Worm (Caenorhabditis elegans) whole organism, late embryonic: Measurements from ENCODE around the gene nsph-4.3.
A peak's percentile ranks its signal among the peaks of the same experiment; 100 is the strongest.

Experiments used
- K02D7.2 ChIP-seq: sonication (generic microtip); optimal IDR thresholded peaks from 2 replicates; lab custom pipeline; 2017; ENCODE audit warnings: mild to moderate bottlenecking, missing genetic modification characterization, missing compliant biosample characterization
- Y22D7AL.16 ChIP-seq: sonication (generic microtip); optimal IDR thresholded peaks from 2 replicates; lab custom pipeline; 2016; ENCODE audit warnings: missing genetic modification characterization, missing compliant biosample characterization
- ama-1 ChIP-seq: fragments of 150-350 bp; optimal IDR thresholded peaks from 2 replicates; lab custom pipeline; 2014
- ceh-18 ChIP-seq: sonication (generic microtip); optimal IDR thresholded peaks from 2 replicates; lab custom pipeline; 2016; ENCODE audit warnings: missing genetic modification characterization, missing compliant biosample characterization
- ceh-2 ChIP-seq: sonication (generic microtip); optimal IDR thresholded peaks from 2 replicates; lab custom pipeline; 2016; ENCODE audit warnings: missing genotype, missing genetic modification characterization, missing compliant biosample characterization
- ceh-31 ChIP-seq: sonication (generic microtip); optimal IDR thresholded peaks from 2 replicates; lab custom pipeline; 2016; ENCODE audit warnings: missing genetic modification characterization, missing compliant biosample characterization
- ceh-9 ChIP-seq: sonication (generic microtip); optimal IDR thresholded peaks from 2 replicates; lab custom pipeline; 2016; ENCODE audit warnings: mild to moderate bottlenecking, missing genetic modification characterization, inconsistent platforms, missing compliant biosample characterization
- che-1 ChIP-seq: sonication (generic microtip); optimal IDR thresholded peaks from 2 replicates; lab custom pipeline; 2016; ENCODE audit warnings: mild to moderate bottlenecking, missing genetic modification characterization, missing compliant biosample characterization
- dmd-4 ChIP-seq: sonication (generic microtip); optimal IDR thresholded peaks from 2 replicates; lab custom pipeline; 2016; ENCODE audit warnings: borderline replicate concordance, missing genetic modification characterization, missing compliant biosample characterization
- elt-4 ChIP-seq: sonication (generic microtip); optimal IDR thresholded peaks from 2 replicates; lab custom pipeline; 2016; ENCODE audit warnings: missing genetic modification characterization, missing compliant biosample characterization
- fax-1 ChIP-seq: sonication (generic microtip); optimal IDR thresholded peaks from 2 replicates; lab custom pipeline; 2016; ENCODE audit warnings: missing genotype, missing genetic modification characterization, missing compliant biosample characterization
- hlh-30 ChIP-seq: sonication (generic microtip); optimal IDR thresholded peaks from 2 replicates; lab custom pipeline; 2017; ENCODE audit warnings: antibody characterized with exemption, missing genetic modification characterization, missing compliant biosample characterization; ENCODE audit not compliant: insufficient read depth
- hlh-6 ChIP-seq: sonication (generic microtip); optimal IDR thresholded peaks from 2 replicates; lab custom pipeline; 2016; ENCODE audit warnings: missing genotype, missing genetic modification characterization, missing compliant biosample characterization
- madf-2 ChIP-seq: sonication (generic microtip); optimal IDR thresholded peaks from 2 replicates; lab custom pipeline; 2017; ENCODE audit warnings: missing genetic modification characterization, missing compliant biosample characterization
- nhr-11 ChIP-seq: fragments of 150-350 bp; optimal IDR thresholded peaks from 2 replicates; lab custom pipeline; 2014; ENCODE audit warnings: missing biosample characterization, missing genetic modification characterization
- npax-4 ChIP-seq: sonication (generic microtip); optimal IDR thresholded peaks from 2 replicates; lab custom pipeline; 2016; ENCODE audit warnings: missing genetic modification characterization, missing compliant biosample characterization
- odd-2 ChIP-seq: sonication (generic microtip); optimal IDR thresholded peaks from 2 replicates; lab custom pipeline; 2017; ENCODE audit warnings: antibody characterized with exemption, mild to moderate bottlenecking, missing genetic modification characterization, missing compliant biosample characterization
- pag-3 ChIP-seq: sonication (generic microtip); optimal IDR thresholded peaks from 2 replicates; lab custom pipeline; 2016; ENCODE audit warnings: missing compliant biosample characterization, missing genetic modification characterization, borderline replicate concordance
- pha-4 ChIP-seq: fragments of 150-350 bp; optimal IDR thresholded peaks from 2 replicates; lab custom pipeline; 2018; ENCODE audit warnings: missing biosample characterization, missing genetic modification reagents, missing genetic modification characterization
- pros-1 ChIP-seq: fragments of 150-350 bp; optimal IDR thresholded peaks from 2 replicates; lab custom pipeline; 2014; ENCODE audit warnings: missing biosample characterization, missing genetic modification reagents, missing genetic modification characterization
- rnt-1 ChIP-seq: sonication (generic microtip); optimal IDR thresholded peaks from 2 replicates; lab custom pipeline; 2016; ENCODE audit warnings: missing genetic modification characterization, missing compliant biosample characterization
- sdc-2 ChIP-seq: sonication (generic microtip); optimal IDR thresholded peaks from 2 replicates; lab custom pipeline; 2016; ENCODE audit warnings: missing genotype, missing genetic modification characterization, missing compliant biosample characterization
- tbx-2 ChIP-seq: sonication (generic microtip); optimal IDR thresholded peaks from 2 replicates; lab custom pipeline; 2016; ENCODE audit warnings: missing genetic modification characterization, missing compliant biosample characterization
- tbx-7 ChIP-seq: sonication (generic microtip); optimal IDR thresholded peaks from 2 replicates; lab custom pipeline; 2016; ENCODE audit warnings: missing genotype, missing genetic modification characterization, missing compliant biosample characterization
- unc-42 ChIP-seq: sonication (generic microtip); optimal IDR thresholded peaks from 2 replicates; lab custom pipeline; 2016; ENCODE audit warnings: missing genotype, missing genetic modification characterization, missing compliant biosample characterization
- unc-55 ChIP-seq: sonication (generic microtip); optimal IDR thresholded peaks from 2 replicates; lab custom pipeline; 2017; ENCODE audit warnings: missing biosample characterization, missing genetic modification reagents, missing genetic modification characterization
- ztf-16 ChIP-seq: sonication (generic microtip); optimal IDR thresholded peaks from 2 replicates; lab custom pipeline; 2017; ENCODE audit warnings: missing genetic modification characterization, missing compliant biosample characterization

Gene nsph-4.3

ce11 chrIII:7561872-7562271 is 47.2 kb downstream of the nsph-4.3 start, which contains the start of gene lgc-12:
TSS of gene lgc-12 (plus strand) at chrIII:7562172.
- TF ChIP-seq pag-3 (tag; lab: Kevin White, UChicago): no peak
- no peak for TF ChIP-seq K02D7.2
- TF ChIP-seq odd-2 (tag; lab: Kevin White, UChicago): no peak
- TF ChIP-seq madf-2 (tag; lab: Kevin White, UChicago): no peak
- TF ChIP-seq elt-4: no peak
- TF ChIP-seq hlh-30: no peak
- TF ChIP-seq nhr-11 (tag; lab: Kevin White, UChicago): no peak
- no peak for TF ChIP-seq ceh-9 (tag; lab: Kevin White, UChicago)
- no peak for TF ChIP-seq ztf-16 (tag; lab: Kevin White, UChicago)
- no peak for TF ChIP-seq ceh-2 (tag; lab: Kevin White, UChicago)
- TF ChIP-seq tbx-7 (tag; lab: Kevin White, UChicago): no peak
- TF ChIP-seq che-1 (tag; lab: Kevin White, UChicago): no peak
- TF ChIP-seq rnt-1: no peak
- TF ChIP-seq pha-4 (tag; lab: Kevin White, UChicago): no peak
- no peak for TF ChIP-seq dmd-4
- no peak for TF ChIP-seq pros-1 (tag; lab: Kevin White, UChicago)
- no peak for TF ChIP-seq ceh-31 (tag; lab: Kevin White, UChicago)
- no peak for TF ChIP-seq unc-42 (tag; lab: Kevin White, UChicago)
- no peak for TF ChIP-seq npax-4 (tag; lab: Kevin White, UChicago)

- TF ChIP-seq tbx-2 (tag; lab: Kevin White, UChicago) (peak; percentile 26), ceh-18 (tag; lab: Kevin White, UChicago) (peak; percentile 73), rnt-1 (peak; percentile 55), Y22D7AL.16 (tag; lab: Kevin White, UChicago) (no peak), unc-55 (GFP tag; lab: Kevin White, UChicago) (peak; percentile 99)
- TF ChIP-seq, all 69 proteins: peak for 4
These were observed 49.2 kb downstream of the nsph-4.3 start for ce11 chrIII:7559869-7560268.

ce11 chrIII:7558658-7559057 is 50.4 kb downstream of the nsph-4.3 start:
- TF ChIP-seq unc-42 (tag; lab: Kevin White, UChicago): peak; percentile 77
- no peak for TF ChIP-seq fax-1 (tag; lab: Kevin White, UChicago)
- TF ChIP-seq ama-1 (lab: Kevin White, UChicago): no peak
- TF ChIP-seq hlh-30: no peak
- no peak for TF ChIP-seq hlh-6
- TF ChIP-seq unc-55 (GFP tag; lab: Kevin White, UChicago): peak; percentile 78
- TF ChIP-seq sdc-2 (tag; lab: Kevin White, UChicago): no peak
- TF ChIP-seq, all 69 proteins: peak for 2
